Worm (Caenorhabditis elegans) whole organism, young adult: Measurements from ENCODE around the gene figl-1.

Experiments
- F33H1.4 ChIP-seq: fragments of 200-800 bp; sonication (Bioruptor generic); IDR thresholded peaks from 2 replicates; pipeline ENCODE4 v1.3.6; 2022; ENCODE audit warnings: missing genetic modification reagents, missing genetic modification characterization, missing compliant biosample characterization
- F37B4.10 ChIP-seq: fragments of 200-800 bp; sonication (Bioruptor generic); IDR thresholded peaks from 2 replicates; pipeline ENCODE4 v1.3.6; 2022; ENCODE audit warnings: missing genetic modification characterization, missing compliant biosample characterization
- ama-1 ChIP-seq, 3 experiments: fragments of 150-350 bp in 1 of 3; sonication (generic microtip) in 2 of 3; optimal IDR thresholded peaks; 2 replicates each; lab custom pipeline; 2014 to 2018; ENCODE audit warnings: missing biosample characterization in 2 of 3, missing genetic modification characterization in 2 of 3, missing genetic modification reagents in 2 of 3
- ceh-79 ChIP-seq: sonication (generic microtip); optimal IDR thresholded peaks from 2 replicates; lab custom pipeline; 2017; ENCODE audit warnings: mild to moderate bottlenecking, missing genetic modification characterization, missing compliant biosample characterization
- sea-2 ChIP-seq: fragments of 200-800 bp; sonication (Bioruptor generic); IDR thresholded peaks from 2 replicates; pipeline ENCODE4 v1.3.6; 2022; ENCODE audit warnings: missing genetic modification characterization, missing compliant biosample characterization
- snpc-4 ChIP-seq, 5 experiments: fragments of 150-350 bp in 1 of 5; sonication (generic microtip) in 4 of 5; optimal IDR thresholded peaks; 2 replicates each; lab custom pipeline; 2014 to 2018; ENCODE audit warnings: missing genetic modification characterization in 5 of 5, missing biosample characterization in 3 of 5, antibody characterized with exemption in 2 of 5, mild to moderate bottlenecking in 2 of 5, missing compliant biosample characterization in 2 of 5, missing genotype in 2 of 5, moderate library complexity in 2 of 5, missing genetic modification reagents in 1 of 5
- tlf-1 ChIP-seq: fragments of 200-800 bp; sonication (Bioruptor generic); optimal IDR thresholded peaks from 2 replicates; lab custom pipeline; 2018; ENCODE audit warnings: mild to moderate bottlenecking, missing genetic modification characterization, missing compliant biosample characterization
- zim-3 ChIP-seq: sonication (generic microtip); optimal IDR thresholded peaks from 2 replicates; lab custom pipeline; 2017; ENCODE audit warnings: mild to moderate bottlenecking, missing genetic modification characterization, moderate library complexity, missing compliant biosample characterization

- no peak for TF ChIP-seq zim-3 (tag; lab: Kevin White, UChicago)
- no peak for TF ChIP-seq snpc-4 (GFP tag; optimal IDR thresholded peaks at IDR 0.05; lab: Kevin White, UChicago)
- no peak for TF ChIP-seq snpc-4 (tag; optimal IDR thresholded peaks at IDR 0.05; lab: Kevin White, UChicago)
- TF ChIP-seq ama-1 (optimal IDR thresholded peaks at IDR 0.05; lab: Kevin White, UChicago), result no peak
- no peak for TF ChIP-seq ama-1 (GFP tag; optimal IDR thresholded peaks at IDR 0.05; lab: Kevin White, UChicago)
- no peak for TF ChIP-seq sea-2 (GFP tag; lab: Robert Waterston, UW)
- TF ChIP-seq tlf-1 (GFP tag; lab: Kevin White, UChicago), result no peak
- TF ChIP-seq F37B4.10 (GFP tag; lab: Robert Waterston, UW), result no peak
- TF ChIP-seq F33H1.4 (GFP tag; lab: Robert Waterston, UW), result no peak
- TF ChIP-seq ceh-79 (tag; lab: Kevin White, UChicago), result no peak
Measured at ce11 chrV:4330820-4331219, 15.0 kb downstream of the figl-1 start.
